Worm (Caenorhabditis elegans) whole organism, midembryonic: ENCODE results near the gene che-12.

Experiments used
- T22C8.4 ChIP-seq: fragments of 200-800 bp; sonication (Bioruptor generic); IDR thresholded peaks from 2 replicates; pipeline ENCODE4 v1.3.6; 2022; ENCODE audit warnings: missing genetic modification characterization, missing compliant biosample characterization
- cog-1 ChIP-seq: sonication (generic microtip); optimal IDR thresholded peaks from 2 replicates; lab custom pipeline; 2016; ENCODE audit warnings: missing genetic modification characterization, missing compliant biosample characterization
- flt-1 ChIP-seq: fragments of 200-800 bp; sonication (Bioruptor generic); IDR thresholded peaks from 2 replicates; pipeline ENCODE4 v1.3.6; 2022; ENCODE audit warnings: missing genetic modification characterization, missing compliant biosample characterization
- klf-2 ChIP-seq: fragments of 200-800 bp; sonication (Bioruptor generic); conservative IDR thresholded peaks from 2 replicates; pipeline ENCODE4 v1.3.6; 2022; ENCODE audit warnings: missing genetic modification reagents, missing genetic modification characterization, missing compliant biosample characterization
- med-1 ChIP-seq: sonication (generic microtip); optimal IDR thresholded peaks from 2 replicates; lab custom pipeline; 2017; ENCODE audit warnings: missing genetic modification characterization, mild to moderate bottlenecking, missing compliant biosample characterization, antibody characterized with exemption, missing genetic modification reagents; ENCODE audit not compliant: insufficient read depth
- ref-1 ChIP-seq: fragments of 200-800 bp; sonication (Bioruptor generic); conservative IDR thresholded peaks from 2 replicates; pipeline ENCODE4 v1.3.6; 2022; ENCODE audit warnings: missing genetic modification reagents, missing genetic modification characterization, missing compliant biosample characterization
- tab-1 ChIP-seq: fragments of 200-800 bp; sonication (Bioruptor generic); IDR thresholded peaks from 2 replicates; pipeline ENCODE4 v1.3.6; 2022; ENCODE audit warnings: missing genetic modification characterization, missing compliant biosample characterization
- ztf-23 ChIP-seq: fragments of 200-800 bp; sonication (Bioruptor generic); IDR thresholded peaks from 2 replicates; pipeline ENCODE4 v1.3.6; 2022; ENCODE audit warnings: missing genetic modification reagents, missing genetic modification characterization, missing compliant biosample characterization
- ztf-29 ChIP-seq: fragments of 200-800 bp; sonication (Bioruptor generic); IDR thresholded peaks from 2 replicates; pipeline ENCODE4 v1.3.6; 2022; ENCODE audit warnings: missing genetic modification reagents, missing genetic modification characterization, missing compliant biosample characterization

The che-12 gene

ce11 chrV:10292819-10293357 is 14.3 kb downstream of the che-12 start, which contains the start of gene col-149:
TSS of gene col-149 (minus strand) at chrV:10292869.
- no peak for TF ChIP-seq cog-1 (tag; lab: Kevin White, UChicago)
- TF ChIP-seq ref-1 (GFP tag; lab: Robert Waterston, UW) = no peak

- TF ChIP-seq ref-1 (GFP tag; lab: Robert Waterston, UW) = no peak
- no peak for TF ChIP-seq ztf-29
Measured at ce11 chrV:10291848-10292247, 15.3 kb downstream of the che-12 start.

ce11 chrV:10289743-10290142 is 17.4 kb downstream of the che-12 start, which contains the start of gene B0024.15:
TSS of gene B0024.15 (plus strand) at chrV:10290043.
- TF ChIP-seq ztf-29 (no peak), tab-1 (GFP tag; lab: Robert Waterston, UW) (no peak), klf-2 (no peak), T22C8.4 (GFP tag; lab: Robert Waterston, UW) (no peak), ztf-23 (GFP tag; lab: Robert Waterston, UW) (no peak), med-1 (GFP tag; lab: Kevin White, UChicago) (no peak), ref-1 (GFP tag; lab: Robert Waterston, UW) (no peak), flt-1 (no peak), cog-1 (tag; lab: Kevin White, UChicago) (no peak)

DNA sequence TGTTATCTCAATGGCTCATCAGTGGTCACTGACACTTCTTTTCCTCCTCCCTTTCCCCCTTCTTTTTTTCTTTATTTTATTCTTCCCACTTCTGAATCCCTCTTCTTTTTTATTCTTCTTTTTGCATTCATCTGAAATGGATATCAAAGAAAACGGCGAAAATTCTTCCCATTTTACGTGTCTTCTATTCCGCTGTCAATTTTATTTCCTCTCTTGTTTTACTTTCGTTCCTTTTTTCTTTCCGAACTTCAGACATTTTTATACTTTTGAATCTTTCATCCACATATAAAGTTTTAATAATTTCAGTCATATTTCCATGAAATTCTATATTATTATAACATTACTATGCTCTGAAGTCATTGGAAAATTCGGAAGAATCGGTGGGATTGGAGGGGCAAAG is 19.9 kb downstream of the che-12 start, which contains the start of gene B0024.3:
TSS of gene B0024.3 (plus strand) at position 301 of the 400 bp plus-strand sequence.
- TF ChIP-seq ztf-29 = no peak
- no peak for TF ChIP-seq klf-2
- no peak for TF ChIP-seq cog-1 (tag; lab: Kevin White, UChicago)
- no peak for TF ChIP-seq med-1 (GFP tag; lab: Kevin White, UChicago)
- no peak for TF ChIP-seq ref-1 (GFP tag; lab: Robert Waterston, UW)
- TF ChIP-seq T22C8.4 (GFP tag; lab: Robert Waterston, UW) = no peak
- TF ChIP-seq ztf-23 (GFP tag; lab: Robert Waterston, UW) = no peak

DNA sequence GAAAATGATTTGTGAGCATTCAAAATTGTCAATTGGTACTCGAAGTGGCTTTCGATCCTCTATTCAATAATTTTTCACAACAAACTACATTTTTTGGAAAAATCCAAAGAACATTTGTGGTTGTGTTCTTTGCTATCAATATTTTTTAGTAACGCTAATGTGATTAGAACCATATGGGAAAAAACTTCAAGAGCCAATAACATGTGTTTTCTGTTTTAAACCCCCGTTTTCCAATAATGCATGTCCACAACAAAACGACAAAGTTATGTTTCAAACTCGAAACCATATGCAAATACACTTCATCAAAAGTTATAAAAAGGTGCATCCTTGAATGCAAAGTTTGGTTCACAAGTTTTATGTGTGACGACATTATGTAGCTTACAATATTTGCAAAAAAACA is 21.3 kb downstream of the che-12 start:
- TF ChIP-seq med-1 (GFP tag; lab: Kevin White, UChicago) (no peak), klf-2 (no peak), flt-1 (no peak), T22C8.4 (GFP tag; lab: Robert Waterston, UW) (no peak), ztf-23 (GFP tag; lab: Robert Waterston, UW) (no peak), ref-1 (GFP tag; lab: Robert Waterston, UW) (no peak), tab-1 (GFP tag; lab: Robert Waterston, UW) (no peak), cog-1 (tag; lab: Kevin White, UChicago) (no peak), ztf-29 (no peak)

DNA sequence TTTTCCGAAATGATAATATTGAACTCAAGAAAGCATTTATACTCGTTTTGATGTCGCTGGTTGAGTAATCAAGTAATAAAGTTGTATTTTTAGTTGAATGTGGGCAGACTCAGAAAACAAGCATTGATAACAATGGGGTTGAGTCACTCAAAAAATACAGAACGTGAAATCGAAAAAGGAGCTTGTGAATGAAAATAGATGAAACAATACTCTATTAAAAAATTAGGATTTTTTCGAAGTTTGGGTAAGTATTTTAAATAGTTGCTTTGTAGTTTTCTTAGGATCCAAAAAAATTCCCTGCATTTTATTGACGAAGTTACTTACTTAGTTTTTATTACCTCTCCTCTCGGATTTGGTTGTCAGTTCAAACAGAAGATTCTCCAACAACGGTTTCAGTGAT is 23.7 kb downstream of the che-12 start, which contains the start of gene lys-3:
TSS of gene lys-3 (minus strand) at position 101 of the 400 bp plus-strand sequence.
- no peak for TF ChIP-seq klf-2
- TF ChIP-seq T22C8.4 (GFP tag; lab: Robert Waterston, UW) = no peak
- TF ChIP-seq ztf-29 = no peak
- TF ChIP-seq med-1 (GFP tag; lab: Kevin White, UChicago) = no peak
- TF ChIP-seq tab-1 (GFP tag; lab: Robert Waterston, UW) = no peak
- TF ChIP-seq flt-1 = no peak
- no peak for TF ChIP-seq ref-1 (GFP tag; lab: Robert Waterston, UW)

- TF ChIP-seq ztf-23 (GFP tag; lab: Robert Waterston, UW) = no peak
- TF ChIP-seq ref-1 (GFP tag; lab: Robert Waterston, UW) = no peak
- TF ChIP-seq med-1 (GFP tag; lab: Kevin White, UChicago) = no peak
- no peak for TF ChIP-seq ztf-29
- no peak for TF ChIP-seq tab-1 (GFP tag; lab: Robert Waterston, UW)
- no peak for TF ChIP-seq klf-2
- no peak for TF ChIP-seq cog-1 (tag; lab: Kevin White, UChicago)
- TF ChIP-seq T22C8.4 (GFP tag; lab: Robert Waterston, UW) = no peak
- no peak for TF ChIP-seq flt-1
Measured at ce11 chrV:10281374-10281773, 25.8 kb downstream of the che-12 start, which contains the start of gene lys-2. TSS of gene lys-2 (minus strand) at chrV:10281474.

DNA sequence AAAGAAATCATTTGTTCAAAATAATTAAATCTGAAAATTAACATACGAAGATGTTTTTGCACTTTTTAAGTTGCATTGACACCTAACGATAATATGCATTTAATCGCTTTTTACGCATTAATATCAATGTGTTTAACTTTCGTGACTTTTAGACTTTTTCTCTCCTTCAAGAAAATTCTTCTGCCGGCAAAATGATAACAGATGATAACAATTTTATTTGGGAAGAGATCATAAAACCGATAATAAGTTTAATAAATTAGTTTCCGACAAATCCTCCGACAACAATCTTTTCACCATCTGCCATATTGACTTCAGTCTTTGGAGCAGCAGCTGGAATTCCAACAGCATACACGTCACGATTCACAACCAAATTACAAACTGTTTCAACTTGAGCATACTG is 27.1 kb downstream of the che-12 start:
- TF ChIP-seq T22C8.4 (GFP tag; lab: Robert Waterston, UW) = no peak
- no peak for TF ChIP-seq klf-2
- TF ChIP-seq tab-1 (GFP tag; lab: Robert Waterston, UW) = no peak
- TF ChIP-seq ztf-23 (GFP tag; lab: Robert Waterston, UW) = no peak
- no peak for TF ChIP-seq med-1 (GFP tag; lab: Kevin White, UChicago)
- no peak for TF ChIP-seq flt-1
- no peak for TF ChIP-seq cog-1 (tag; lab: Kevin White, UChicago)
- no peak for TF ChIP-seq ztf-29
- TF ChIP-seq ref-1 (GFP tag; lab: Robert Waterston, UW) = no peak

DNA sequence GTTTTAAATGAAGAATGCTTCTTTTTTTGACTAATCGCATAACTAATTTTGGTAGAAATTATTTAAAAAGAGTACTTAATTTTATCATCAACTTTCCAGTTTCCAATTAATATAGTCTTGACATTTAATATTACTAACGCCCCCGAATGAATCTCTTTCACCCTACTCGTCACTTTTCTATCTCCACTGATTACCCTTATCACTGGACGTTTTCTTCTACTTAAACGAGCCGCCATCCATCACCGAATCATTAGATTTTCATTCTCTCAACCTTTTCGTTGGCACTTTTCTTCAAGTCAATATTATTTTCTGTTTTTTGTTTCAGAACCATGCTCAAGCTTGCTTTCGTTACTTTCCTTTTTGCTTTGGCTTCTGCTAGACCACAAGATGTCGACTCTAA is 29.6 kb downstream of the che-12 start, which contains the start of gene lys-1:
TSS of gene lys-1 (plus strand) at position 326 of the 400 bp plus-strand sequence.
- TF ChIP-seq med-1 (GFP tag; lab: Kevin White, UChicago) = no peak
- TF ChIP-seq ref-1 (GFP tag; lab: Robert Waterston, UW) = no peak
- no peak for TF ChIP-seq ztf-23 (GFP tag; lab: Robert Waterston, UW)
- no peak for TF ChIP-seq klf-2
- TF ChIP-seq ztf-29 = no peak
- TF ChIP-seq cog-1 (tag; lab: Kevin White, UChicago) = no peak
- no peak for TF ChIP-seq T22C8.4 (GFP tag; lab: Robert Waterston, UW)

DNA sequence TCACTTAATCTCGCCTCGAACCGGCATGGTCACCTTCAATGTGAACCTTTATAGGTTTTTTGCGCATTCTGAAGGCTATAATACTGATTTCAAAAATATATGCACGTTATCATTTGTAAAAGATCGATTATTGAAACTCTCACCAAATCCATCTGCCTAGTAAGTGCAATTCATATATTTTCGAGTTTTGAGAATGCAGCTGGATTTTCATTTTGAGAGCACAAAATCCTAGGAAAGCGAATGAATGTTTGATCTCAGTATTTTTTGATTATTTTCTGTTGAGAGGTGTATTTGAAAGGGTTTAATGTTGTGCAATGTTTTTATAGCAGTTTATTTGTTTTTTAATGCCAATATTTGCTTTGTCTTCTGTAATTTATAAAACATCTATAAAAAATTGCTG is 31.1 kb downstream of the che-12 start:
- TF ChIP-seq ztf-23 (GFP tag; lab: Robert Waterston, UW) (no peak), T22C8.4 (GFP tag; lab: Robert Waterston, UW) (no peak), flt-1 (no peak), ztf-29 (no peak), med-1 (GFP tag; lab: Kevin White, UChicago) (no peak), klf-2 (no peak), cog-1 (tag; lab: Kevin White, UChicago) (no peak), tab-1 (GFP tag; lab: Robert Waterston, UW) (no peak), ref-1 (GFP tag; lab: Robert Waterston, UW) (no peak)
